Worm (Caenorhabditis elegans) whole organism, L3 larva: Measurements from ENCODE around the gene slfl-5.

Source experiments
- nfya-1 ChIP-seq: sonication (generic microtip); optimal IDR thresholded peaks from 2 replicates; lab custom pipeline; 2017; ENCODE audit warnings: missing genetic modification characterization, mild to moderate bottlenecking, missing compliant biosample characterization, antibody characterized with exemption, moderate library complexity; ENCODE audit not compliant: insufficient read depth
- unc-39 ChIP-seq: sonication (generic microtip); optimal IDR thresholded peaks from 4 replicates; lab custom pipeline; 2017; ENCODE audit warnings: missing biosample characterization, missing genetic modification characterization

- TF ChIP-seq nfya-1 (tag; lab: Kevin White, UChicago) (no peak), unc-39 (tag; lab: Kevin White, UChicago) (no peak)
Measured at ce11 chrV:12213027-12213426, 31.8 kb downstream of the slfl-5 start, which contains the start of gene vab-8.
